Worm (Caenorhabditis elegans) whole organism, midembryonic: ENCODE measurements around the gene F40G9.15.

Experiments used
- T22C8.4 ChIP-seq: fragments of 200-800 bp; sonication (Bioruptor generic); IDR thresholded peaks from 2 replicates; pipeline ENCODE4 v1.3.6; 2022; ENCODE audit warnings: missing genetic modification characterization, missing compliant biosample characterization
- cog-1 ChIP-seq: sonication (generic microtip); optimal IDR thresholded peaks from 2 replicates; lab custom pipeline; 2016; ENCODE audit warnings: missing genetic modification characterization, missing compliant biosample characterization
- flt-1 ChIP-seq: fragments of 200-800 bp; sonication (Bioruptor generic); IDR thresholded peaks from 2 replicates; pipeline ENCODE4 v1.3.6; 2022; ENCODE audit warnings: missing genetic modification characterization, missing compliant biosample characterization
- klf-2 ChIP-seq: fragments of 200-800 bp; sonication (Bioruptor generic); conservative IDR thresholded peaks from 2 replicates; pipeline ENCODE4 v1.3.6; 2022; ENCODE audit warnings: missing genetic modification reagents, missing genetic modification characterization, missing compliant biosample characterization
- med-1 ChIP-seq: sonication (generic microtip); optimal IDR thresholded peaks from 2 replicates; lab custom pipeline; 2017; ENCODE audit warnings: missing genetic modification characterization, mild to moderate bottlenecking, missing compliant biosample characterization, antibody characterized with exemption, missing genetic modification reagents; ENCODE audit not compliant: insufficient read depth
- ref-1 ChIP-seq: fragments of 200-800 bp; sonication (Bioruptor generic); conservative IDR thresholded peaks from 2 replicates; pipeline ENCODE4 v1.3.6; 2022; ENCODE audit warnings: missing genetic modification reagents, missing genetic modification characterization, missing compliant biosample characterization
- tab-1 ChIP-seq: fragments of 200-800 bp; sonication (Bioruptor generic); IDR thresholded peaks from 2 replicates; pipeline ENCODE4 v1.3.6; 2022; ENCODE audit warnings: missing genetic modification characterization, missing compliant biosample characterization
- ztf-23 ChIP-seq: fragments of 200-800 bp; sonication (Bioruptor generic); IDR thresholded peaks from 2 replicates; pipeline ENCODE4 v1.3.6; 2022; ENCODE audit warnings: missing genetic modification reagents, missing genetic modification characterization, missing compliant biosample characterization
- ztf-29 ChIP-seq: fragments of 200-800 bp; sonication (Bioruptor generic); IDR thresholded peaks from 2 replicates; pipeline ENCODE4 v1.3.6; 2022; ENCODE audit warnings: missing genetic modification reagents, missing genetic modification characterization, missing compliant biosample characterization

Gene F40G9.15

DNA sequence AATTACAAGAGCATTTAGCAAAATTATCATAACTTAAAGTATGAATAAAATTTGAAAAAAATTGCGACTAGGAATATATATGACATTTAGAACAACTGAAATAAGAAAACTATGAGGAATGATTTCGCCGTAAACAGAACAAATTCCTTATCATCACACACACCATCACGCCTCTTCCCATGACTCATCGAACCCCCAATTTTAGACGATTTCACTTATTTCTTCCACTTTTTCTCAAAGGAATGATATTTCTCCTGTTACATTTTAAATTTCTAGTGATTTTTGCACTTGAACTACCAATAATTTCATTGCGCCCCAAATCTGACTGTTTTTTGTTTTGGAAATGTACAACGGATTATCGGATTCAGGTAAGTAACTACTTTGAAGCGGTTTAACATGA lies 25.5 kb upstream of the F40G9.15 start, which contains the start of the genes zig-13 and ver-1:
Gene zig-13, minus strand, starts transcription at position 101 of the 400 bp plus-strand sequence.
Gene ver-1, plus strand, starts transcription at position 180 of the 400 bp plus-strand sequence.
- TF ChIP-seq cog-1 (tag; lab: Kevin White, UChicago) (no peak), klf-2 (GFP tag; lab: Robert Waterston, UW) (no peak), ztf-29 (no peak), flt-1 (GFP tag; lab: Robert Waterston, UW) (no peak), ref-1 (GFP tag; lab: Robert Waterston, UW) (no peak), med-1 (GFP tag; lab: Kevin White, UChicago) (no peak), T22C8.4 (GFP tag; lab: Robert Waterston, UW) (no peak), tab-1 (no peak), ztf-23 (GFP tag; lab: Robert Waterston, UW) (no peak)

DNA sequence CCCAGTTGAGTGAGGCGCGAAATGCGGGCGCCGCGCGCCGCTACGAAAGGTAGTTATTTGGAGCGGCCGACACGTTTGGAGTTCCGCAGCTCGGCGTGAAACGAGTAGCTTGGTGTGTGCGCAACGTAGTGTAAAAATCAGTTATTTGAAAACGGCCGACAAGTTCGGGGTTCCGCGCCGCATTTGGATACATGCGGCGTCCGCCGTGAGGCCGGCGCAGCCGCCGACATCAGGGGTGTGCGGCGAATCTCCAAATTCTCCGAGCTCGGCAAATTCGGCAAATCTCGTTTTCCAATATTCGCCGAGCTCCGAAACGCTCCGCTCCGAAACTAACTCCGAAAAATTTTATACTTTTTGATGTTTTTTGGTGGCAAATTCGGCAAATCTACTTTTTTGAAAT lies 24.2 kb upstream of the F40G9.15 start:
- no peak for TF ChIP-seq flt-1 (GFP tag; lab: Robert Waterston, UW)
- no peak for TF ChIP-seq T22C8.4 (GFP tag; lab: Robert Waterston, UW)
- TF ChIP-seq ztf-29, result no peak
- no peak for TF ChIP-seq ztf-23 (GFP tag; lab: Robert Waterston, UW)
- TF ChIP-seq cog-1 (tag; lab: Kevin White, UChicago), result no peak
- no peak for TF ChIP-seq ref-1 (GFP tag; lab: Robert Waterston, UW)
- no peak for TF ChIP-seq tab-1

DNA sequence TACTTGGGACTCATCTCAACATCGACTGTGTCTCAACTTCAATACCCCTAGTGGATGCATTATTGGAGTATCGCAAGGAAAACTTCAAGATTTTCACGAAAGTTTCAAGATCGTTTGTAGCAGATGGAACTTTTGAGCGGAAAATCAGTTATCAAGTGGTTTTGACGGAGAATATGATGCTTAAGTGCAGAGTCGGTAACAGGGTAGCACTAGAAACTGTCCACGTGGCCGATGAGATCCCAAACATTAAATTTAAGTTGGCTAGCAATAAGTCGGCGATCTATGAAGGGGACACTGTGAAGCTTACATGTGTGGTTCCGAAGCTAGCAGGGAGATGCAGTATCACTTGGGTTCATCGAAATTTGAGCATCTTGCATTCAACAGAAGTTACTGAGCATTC lies 23.0 kb upstream of the F40G9.15 start:
- TF ChIP-seq ztf-23 (GFP tag; lab: Robert Waterston, UW) (no peak), med-1 (GFP tag; lab: Kevin White, UChicago) (no peak), tab-1 (no peak)

DNA sequence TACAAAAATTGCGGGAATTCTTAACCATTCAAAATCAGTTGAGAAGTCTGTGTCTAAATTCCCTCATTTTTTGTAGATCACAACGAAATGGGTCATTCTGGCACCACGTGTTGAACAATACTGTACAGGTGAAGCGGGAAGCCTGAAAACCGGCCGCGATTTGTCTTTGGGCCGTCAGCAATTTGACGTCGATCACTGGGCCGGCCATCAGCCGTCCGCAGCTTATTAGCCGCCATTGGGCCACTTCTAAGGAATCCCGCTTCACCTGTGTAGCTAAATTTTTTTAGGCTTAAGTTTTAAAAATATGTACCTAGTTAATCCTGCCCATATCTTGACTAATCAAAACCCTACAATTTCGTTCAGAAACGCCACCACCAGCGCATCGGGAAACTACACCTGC lies 22.5 kb upstream of the F40G9.15 start:
- TF ChIP-seq med-1 (GFP tag; lab: Kevin White, UChicago) (no peak), cog-1 (tag; lab: Kevin White, UChicago) (no peak), klf-2 (GFP tag; lab: Robert Waterston, UW) (no peak), ztf-29 (no peak), T22C8.4 (GFP tag; lab: Robert Waterston, UW) (no peak)

DNA sequence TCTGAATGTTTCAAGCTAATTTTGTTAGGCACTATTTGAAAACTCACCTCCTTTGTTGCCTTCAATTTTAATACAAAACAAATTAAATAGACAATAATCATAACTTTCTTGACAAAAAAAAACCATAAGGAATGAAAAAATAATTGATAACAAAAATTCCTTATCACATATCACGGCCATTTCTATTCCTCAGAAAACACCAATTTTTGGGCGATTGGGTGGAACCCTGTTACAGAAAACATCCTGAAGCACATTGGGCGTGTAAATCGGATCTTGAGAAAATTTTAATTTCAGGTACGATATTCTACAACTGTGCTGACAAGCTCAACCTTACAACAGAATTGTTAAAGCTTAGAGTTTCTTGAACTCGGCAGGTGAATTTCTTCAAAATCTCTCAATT lies 17.4 kb upstream of the F40G9.15 start, which contains the start of gene F40G9.8:
Gene F40G9.8, minus strand, starts transcription at position 101 of the 400 bp plus-strand sequence.
- TF ChIP-seq tab-1 (no peak), ref-1 (GFP tag; lab: Robert Waterston, UW) (no peak), med-1 (GFP tag; lab: Kevin White, UChicago) (no peak), flt-1 (GFP tag; lab: Robert Waterston, UW) (no peak), klf-2 (GFP tag; lab: Robert Waterston, UW) (no peak), cog-1 (tag; lab: Kevin White, UChicago) (no peak)

DNA sequence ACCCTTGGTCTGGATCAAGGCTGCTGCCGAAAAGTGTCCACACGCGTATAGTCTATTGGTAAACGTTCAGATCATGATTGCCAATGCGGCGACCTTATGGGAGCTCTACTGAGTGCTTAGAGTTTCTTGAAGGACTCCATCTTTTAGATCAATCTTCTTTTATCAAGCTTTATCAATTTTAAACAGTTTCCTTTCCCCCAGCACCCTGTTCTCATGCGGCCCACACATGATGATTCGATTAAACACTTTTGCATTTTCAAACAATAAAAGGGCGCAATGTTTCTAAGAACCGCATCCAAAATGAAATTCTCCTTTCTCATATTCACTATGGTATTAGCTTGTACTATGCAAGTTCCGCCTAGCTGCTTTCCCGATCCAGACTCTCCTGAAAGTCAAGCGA lies 16.8 kb upstream of the F40G9.15 start, which contains the start of gene F40G9.7:
Gene F40G9.7, plus strand, starts transcription at position 301 of the 400 bp plus-strand sequence.
- TF ChIP-seq cog-1 (tag; lab: Kevin White, UChicago) (no peak), ztf-29 (no peak), ref-1 (GFP tag; lab: Robert Waterston, UW) (no peak), klf-2 (GFP tag; lab: Robert Waterston, UW) (no peak), T22C8.4 (GFP tag; lab: Robert Waterston, UW) (no peak), med-1 (GFP tag; lab: Kevin White, UChicago) (no peak), ztf-23 (GFP tag; lab: Robert Waterston, UW) (no peak), flt-1 (GFP tag; lab: Robert Waterston, UW) (no peak), tab-1 (no peak)

DNA sequence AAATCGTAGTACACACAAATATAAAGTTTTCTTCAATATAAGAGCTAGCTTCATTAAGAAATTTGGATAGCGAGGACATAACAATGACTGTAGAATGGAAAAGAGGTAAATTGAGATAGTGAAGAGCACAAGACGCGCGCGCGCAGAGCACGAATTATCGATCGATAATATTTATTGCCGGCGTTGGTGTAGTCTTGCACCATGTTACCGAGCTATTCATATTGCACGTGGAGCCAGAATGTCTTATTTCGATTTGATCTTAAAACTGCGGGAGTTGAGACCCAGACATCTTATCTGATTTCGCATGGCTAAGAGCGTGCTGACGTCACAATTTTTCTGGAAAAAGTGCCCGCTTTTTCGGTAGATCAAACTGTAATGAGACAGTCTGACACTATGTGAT lies 12.7 kb upstream of the F40G9.15 start, which contains the start of gene F40G9.18:
Gene F40G9.18, minus strand, starts transcription at position 101 of the 400 bp plus-strand sequence.
- TF ChIP-seq cog-1 (tag; lab: Kevin White, UChicago) (no peak), ref-1 (GFP tag; lab: Robert Waterston, UW) (no peak), T22C8.4 (GFP tag; lab: Robert Waterston, UW) (no peak), klf-2 (GFP tag; lab: Robert Waterston, UW) (no peak), tab-1 (no peak), med-1 (GFP tag; lab: Kevin White, UChicago) (no peak), flt-1 (GFP tag; lab: Robert Waterston, UW) (no peak), ztf-29 (no peak)

DNA sequence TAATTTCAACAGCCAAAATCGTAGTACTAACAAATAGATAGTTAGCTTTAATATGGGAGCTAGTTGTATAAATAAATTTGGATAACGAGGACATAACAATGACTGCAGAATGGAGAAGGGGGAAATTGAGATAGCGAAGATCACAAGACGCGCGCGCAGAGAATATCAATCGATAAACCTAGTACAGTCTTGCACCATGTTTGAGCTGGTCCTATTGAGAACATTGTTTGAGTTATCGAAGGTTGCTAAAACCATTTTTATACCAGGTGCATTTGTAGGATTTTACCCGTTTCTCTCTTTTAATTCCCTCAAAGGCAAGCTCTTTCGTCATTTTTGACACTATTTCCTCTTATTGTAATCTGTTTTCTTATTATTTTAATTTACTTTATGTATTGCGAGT lies 10.6 kb upstream of the F40G9.15 start, which contains the start of the genes F40G9.9 and F40G9.12:
Gene F40G9.9, minus strand, starts transcription at position 101 of the 400 bp plus-strand sequence.
Gene F40G9.12, plus strand, starts transcription at position 231 of the 400 bp plus-strand sequence.
- TF ChIP-seq klf-2 (GFP tag; lab: Robert Waterston, UW) (no peak), med-1 (GFP tag; lab: Kevin White, UChicago) (no peak), ztf-29 (no peak), ztf-23 (GFP tag; lab: Robert Waterston, UW) (no peak), cog-1 (tag; lab: Kevin White, UChicago) (no peak), tab-1 (no peak), T22C8.4 (GFP tag; lab: Robert Waterston, UW) (no peak), ref-1 (GFP tag; lab: Robert Waterston, UW) (no peak), flt-1 (GFP tag; lab: Robert Waterston, UW) (no peak)

DNA sequence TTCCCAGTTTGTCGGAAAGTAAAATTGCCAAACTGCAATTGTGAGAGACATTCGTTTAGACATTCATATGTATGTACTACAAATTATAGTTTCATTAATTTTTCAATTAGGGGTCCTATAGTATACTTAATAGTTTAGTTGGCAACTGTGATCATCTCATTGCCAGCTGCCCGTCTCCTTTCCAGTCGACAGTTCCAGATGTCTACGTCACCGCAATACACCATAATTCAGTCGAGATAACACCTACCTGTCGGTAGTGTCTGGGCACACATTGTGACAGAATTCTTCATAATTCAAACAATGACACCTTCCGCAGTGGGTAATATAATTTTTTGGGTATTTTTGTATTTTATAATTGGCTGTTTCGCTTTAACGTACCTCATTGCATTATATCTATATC lies 8.7 kb upstream of the F40G9.15 start, which contains the start of gene F40G9.19:
Gene F40G9.19, plus strand, starts transcription at position 301 of the 400 bp plus-strand sequence.
- TF ChIP-seq med-1 (GFP tag; lab: Kevin White, UChicago) (no peak), flt-1 (GFP tag; lab: Robert Waterston, UW) (no peak), ref-1 (GFP tag; lab: Robert Waterston, UW) (no peak), ztf-29 (no peak), tab-1 (no peak), ztf-23 (GFP tag; lab: Robert Waterston, UW) (no peak), T22C8.4 (GFP tag; lab: Robert Waterston, UW) (no peak), klf-2 (GFP tag; lab: Robert Waterston, UW) (no peak), cog-1 (tag; lab: Kevin White, UChicago) (no peak)
